Worm (Caenorhabditis elegans) whole organism, late embryonic: ENCODE results near the gene kin-20.

Source experiments
- T23F11.4 ChIP-seq: fragments of 200-800 bp; sonication (Bioruptor generic); optimal IDR thresholded peaks from 2 replicates; lab custom pipeline; 2018; ENCODE audit warnings: mild to moderate bottlenecking, missing genetic modification characterization, missing compliant biosample characterization
- dve-1 ChIP-seq: sonication (generic microtip); optimal IDR thresholded peaks from 2 replicates; lab custom pipeline; 2017; ENCODE audit warnings: antibody characterized with exemption, mild to moderate bottlenecking, missing genetic modification characterization, missing compliant biosample characterization
- elt-2 ChIP-seq: sonication (generic microtip); optimal IDR thresholded peaks from 2 replicates; lab custom pipeline; 2016; ENCODE audit warnings: missing genetic modification reagents, missing genetic modification characterization, missing compliant biosample characterization
- fkh-10 ChIP-seq: fragments of 150-350 bp; optimal IDR thresholded peaks from 2 replicates; lab custom pipeline; 2014; ENCODE audit warnings: missing biosample characterization, missing genetic modification reagents, missing genetic modification characterization
- nfya-1 ChIP-seq: sonication (generic microtip); optimal IDR thresholded peaks from 2 replicates; lab custom pipeline; 2017; ENCODE audit warnings: missing genetic modification characterization, mild to moderate bottlenecking, missing compliant biosample characterization, antibody characterized with exemption, moderate library complexity
- nhr-11 ChIP-seq: fragments of 150-350 bp; optimal IDR thresholded peaks from 2 replicates; lab custom pipeline; 2014; ENCODE audit warnings: missing biosample characterization, missing genetic modification characterization
- pha-4 ChIP-seq: fragments of 150-350 bp; optimal IDR thresholded peaks from 2 replicates; lab custom pipeline; 2018; ENCODE audit warnings: missing biosample characterization, missing genetic modification reagents, missing genetic modification characterization
- pros-1 ChIP-seq: fragments of 150-350 bp; optimal IDR thresholded peaks from 2 replicates; lab custom pipeline; 2014; ENCODE audit warnings: missing biosample characterization, missing genetic modification reagents, missing genetic modification characterization
- sdc-2 ChIP-seq: sonication (generic microtip); optimal IDR thresholded peaks from 2 replicates; lab custom pipeline; 2016; ENCODE audit warnings: missing genotype, missing genetic modification characterization, missing compliant biosample characterization
- sox-4 ChIP-seq: sonication (generic microtip); optimal IDR thresholded peaks from 2 replicates; lab custom pipeline; 2017; ENCODE audit warnings: mild to moderate bottlenecking, missing genetic modification characterization, inconsistent platforms, missing compliant biosample characterization
- tbx-2 ChIP-seq: sonication (generic microtip); optimal IDR thresholded peaks from 2 replicates; lab custom pipeline; 2016; ENCODE audit warnings: missing genetic modification characterization, missing compliant biosample characterization
- unc-55 ChIP-seq: sonication (generic microtip); optimal IDR thresholded peaks from 2 replicates; lab custom pipeline; 2017; ENCODE audit warnings: missing biosample characterization, missing genetic modification reagents, missing genetic modification characterization

- no peak for TF ChIP-seq nhr-11 (tag; lab: Kevin White, UChicago)
- TF ChIP-seq sox-4 (tag; lab: Kevin White, UChicago) = no peak
- TF ChIP-seq pha-4 (tag; lab: Kevin White, UChicago) = no peak
- no peak for TF ChIP-seq sdc-2
- TF ChIP-seq nfya-1 (tag; lab: Kevin White, UChicago) = no peak
- no peak for TF ChIP-seq fkh-10 (GFP tag; lab: Kevin White, UChicago)
- no peak for TF ChIP-seq elt-2 (tag; lab: Kevin White, UChicago)
- TF ChIP-seq T23F11.4 (GFP tag; lab: Kevin White, UChicago) = no peak
- no peak for TF ChIP-seq unc-55 (GFP tag; lab: Kevin White, UChicago)
- no peak for TF ChIP-seq tbx-2 (tag; lab: Kevin White, UChicago)
- TF ChIP-seq dve-1 (tag; lab: Kevin White, UChicago) = no peak
- TF ChIP-seq pros-1 = no peak
Observed at ce11 chrX:15268461-15268860, 9.1 kb downstream of the kin-20 start.
